Fruit fly (Drosophila melanogaster): ENCODE data around the gene Ranbp21.

The Ranbp21 gene

DNA sequence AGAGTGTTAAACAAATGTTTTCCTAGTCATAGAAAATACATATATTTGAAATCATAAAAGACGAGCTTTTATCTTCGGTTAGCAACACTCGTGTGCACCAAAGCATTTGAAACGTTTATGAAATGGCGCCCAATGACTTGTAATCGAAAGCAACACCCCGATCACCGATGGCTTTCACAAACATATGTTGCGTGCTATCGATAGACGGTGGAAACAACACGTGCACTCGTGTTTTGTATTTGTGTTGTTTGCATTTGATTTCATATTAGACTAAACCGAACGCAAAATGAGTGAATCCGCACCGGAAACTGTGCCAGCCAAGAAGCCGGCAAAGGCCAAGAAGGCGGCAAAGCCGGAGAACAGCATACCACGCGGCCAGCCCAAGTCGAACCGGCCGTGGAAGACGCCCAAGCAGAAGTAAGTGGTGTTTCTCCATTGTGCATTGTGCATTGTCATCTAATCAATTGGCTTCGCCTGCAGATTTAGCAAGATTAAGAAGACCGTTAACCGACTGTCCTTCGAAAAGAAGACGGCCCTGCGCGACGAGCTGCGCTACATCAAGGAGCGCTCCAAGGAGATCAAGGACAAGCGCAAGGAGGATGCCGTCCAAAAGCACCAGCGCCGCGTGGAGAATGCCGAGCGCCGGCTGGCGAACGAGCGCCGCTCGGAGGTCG, 35.9 kb downstream of the Ranbp21 start, which contains the start of gene CG14210 (continued):
- TF ChIP-seq CG6854 (GFP tag; optimal IDR thresholded peaks at IDR 0.05): no peak
- no peak for TF ChIP-seq Bteb2 (GFP tag; optimal IDR thresholded peaks at IDR 0.05)
- no peak for TF ChIP-seq CG10959 (GFP tag; IDR thresholded peaks at IDR 0.05)
- TF ChIP-seq Gug (GFP tag; IDR thresholded peaks at IDR 0.05): no peak
- TF ChIP-seq yki (optimal IDR thresholded peaks at IDR 0.05): no peak
- TF ChIP-seq CG7987 (GFP tag; optimal IDR thresholded peaks at IDR 0.05): peak; percentile 2
- no peak for TF ChIP-seq ind (GFP tag; optimal IDR thresholded peaks at IDR 0.05)
- TF ChIP-seq CG31441 (GFP tag; IDR thresholded peaks at IDR 0.05): no peak
- no peak for TF ChIP-seq pros (GFP tag; optimal IDR thresholded peaks at IDR 0.05)
- 0 out of 4 replicates have a peak, but pooled peaks have one; percentile 55 for TF ChIP-seq chinmo (GFP tag; IDR thresholded peaks at IDR 0.05; ENCODE audit: partially characterized antibody)
- TF ChIP-seq vnd (GFP tag; IDR thresholded peaks at IDR 0.05; ENCODE audit: partially characterized antibody): peak; percentile 65
- TF ChIP-seq slp2 (GFP tag; optimal IDR thresholded peaks at IDR 0.05): no peak
- TF ChIP-seq CG14050 (GFP tag; IDR thresholded peaks at IDR 0.05): no peak
- peak; percentile 52; the same call in 2 of the 3 replicates for TF ChIP-seq CG14860 (GFP tag; IDR thresholded peaks at IDR 0.05; ENCODE audit: partially characterized antibody)
- no peak for TF ChIP-seq ssp (GFP tag; IDR thresholded peaks at IDR 0.05)
- no peak for TF ChIP-seq CG6813 (GFP tag; optimal IDR thresholded peaks at IDR 0.05)
- no peak for TF ChIP-seq vfl (GFP tag; optimal IDR thresholded peaks at IDR 0.05)
- TF ChIP-seq CG15514 (GFP tag; optimal IDR thresholded peaks at IDR 0.05): no peak
- peak; percentile 66; the same call in 1 of the 3 replicates for TF ChIP-seq hb (GFP tag; IDR thresholded peaks at IDR 0.05; ENCODE audit: partially characterized antibody)
- no peak for TF ChIP-seq Xrp1 (GFP tag; IDR thresholded peaks at IDR 0.05)
- no peak for TF ChIP-seq grau (tag; optimal IDR thresholded peaks at IDR 0.05)
- peak; percentile 49; the same call in 2 of the 3 replicates for TF ChIP-seq Doc3 (GFP tag; IDR thresholded peaks at IDR 0.05; ENCODE audit: partially characterized antibody)
- TF ChIP-seq crc (GFP tag; optimal IDR thresholded peaks at IDR 0.05): no peak
- TF ChIP-seq CG12942 (GFP tag; optimal IDR thresholded peaks at IDR 0.05): no peak
- no peak for TF ChIP-seq seq (GFP tag; IDR thresholded peaks at IDR 0.05)
- no peak for TF ChIP-seq CG4820 (GFP tag; optimal IDR thresholded peaks at IDR 0.05)
- no peak for TF ChIP-seq jing (GFP tag; optimal IDR thresholded peaks at IDR 0.05)
- TF ChIP-seq Six4 (GFP tag; optimal IDR thresholded peaks at IDR 0.05): no peak
- no peak for TF ChIP-seq CG13624 (GFP tag; optimal IDR thresholded peaks at IDR 0.05)
- no peak for TF ChIP-seq Vsx1 (GFP tag; optimal IDR thresholded peaks at IDR 0.05)
- TF ChIP-seq CG1603 (tag; optimal IDR thresholded peaks at IDR 0.05): peak; percentile 50
- TF ChIP-seq CG10431 (GFP tag; optimal IDR thresholded peaks at IDR 0.05): no peak
- TF ChIP-seq CG13775 (GFP tag; optimal IDR thresholded peaks at IDR 0.05): no peak
- TF ChIP-seq CG16779 (GFP tag; IDR thresholded peaks at IDR 0.05): no peak
- no peak for TF ChIP-seq PHDP (tag; optimal IDR thresholded peaks at IDR 0.05)
- TF ChIP-seq Dp (GFP tag; optimal IDR thresholded peaks at IDR 0.05): peak; percentile 84
- no peak for TF ChIP-seq Spps (tag; optimal IDR thresholded peaks at IDR 0.05)
- peak; percentile 52 for TF ChIP-seq YL-1 (GFP tag; optimal IDR thresholded peaks at IDR 0.05)
- no peak for TF ChIP-seq CG12769 (tag; optimal IDR thresholded peaks at IDR 0.05)
- peak; percentile 48; the same call in 1 of the 2 replicates for TF ChIP-seq inv (GFP tag; IDR thresholded peaks at IDR 0.05; ENCODE audit: partially characterized antibody)
- TF ChIP-seq pho (GFP tag; optimal IDR thresholded peaks at IDR 0.05): no peak
- TF ChIP-seq fd96Cb (tag; optimal IDR thresholded peaks at IDR 0.05): no peak
- no peak for TF ChIP-seq Sry-β (GFP tag; optimal IDR thresholded peaks at IDR 0.05)
- TF ChIP-seq Awh (GFP tag; IDR thresholded peaks at IDR 0.05): no peak
- peak; percentile 70 for TF ChIP-seq MBD-R2 (GFP tag; IDR thresholded peaks at IDR 0.05)
- TF ChIP-seq Sox100B (GFP tag; optimal IDR thresholded peaks at IDR 0.05): no peak
- no peak for TF ChIP-seq Mes4 (GFP tag; optimal IDR thresholded peaks at IDR 0.05)
- TF ChIP-seq toy (GFP tag; IDR thresholded peaks at IDR 0.05): no peak
- no peak for TF ChIP-seq CG7928 (GFP tag; optimal IDR thresholded peaks at IDR 0.05)
- TF ChIP-seq tll (GFP tag; optimal IDR thresholded peaks at IDR 0.05): no peak

All from whole organism, embryonic.